Worm (Caenorhabditis elegans) whole organism, L3 larva: ENCODE data around the gene F20C5.7.
"Not testable (repeated sequence)": the region's sequence is repeated elsewhere in the genome, so short reads cannot be mapped to it uniquely, and the experiment has no call there.

Experiments
- ZK546.5 ChIP-seq: sonication (generic microtip); optimal IDR thresholded peaks from 2 replicates; lab custom pipeline; 2017; ENCODE audit warnings: missing biosample characterization, missing genetic modification characterization
- ceh-16 ChIP-seq: sonication (generic microtip); optimal IDR thresholded peaks from 2 replicates; lab custom pipeline; 2017; ENCODE audit warnings: missing biosample characterization, missing genetic modification characterization
- ceh-28 ChIP-seq: fragments of 150-350 bp; optimal IDR thresholded peaks from 2 replicates; lab custom pipeline; 2014; ENCODE audit warnings: missing biosample characterization, missing genetic modification reagents, missing genetic modification characterization
- ceh-82 ChIP-seq: fragments of 150-350 bp; optimal IDR thresholded peaks from 2 replicates; lab custom pipeline; 2014; ENCODE audit warnings: missing biosample characterization, missing genetic modification characterization
- daf-12 ChIP-seq: fragments of 150-350 bp; optimal IDR thresholded peaks from 2 replicates; lab custom pipeline; 2014; ENCODE audit warnings: missing biosample characterization, missing genetic modification reagents, missing genetic modification characterization
- egl-27 ChIP-seq: sonication (generic microtip); optimal IDR thresholded peaks from 4 replicates; lab custom pipeline; 2017; ENCODE audit warnings: missing biosample characterization, missing genetic modification reagents, missing genetic modification characterization
- egl-5 ChIP-seq: fragments of 150-350 bp; optimal IDR thresholded peaks from 2 replicates; lab custom pipeline; 2017; ENCODE audit warnings: missing biosample characterization, missing genetic modification reagents, missing genetic modification characterization, inconsistent platforms
- elt-1 ChIP-seq: fragments of 150-350 bp; optimal IDR thresholded peaks from 2 replicates; lab custom pipeline; 2014; ENCODE audit warnings: missing biosample characterization, missing genetic modification characterization
- elt-2 ChIP-seq: sonication (generic microtip); optimal IDR thresholded peaks from 2 replicates; lab custom pipeline; 2016; ENCODE audit warnings: missing genetic modification reagents, mild to moderate bottlenecking, missing genetic modification characterization, missing compliant biosample characterization
- fkh-10 ChIP-seq: sonication (generic microtip); optimal IDR thresholded peaks from 2 replicates; lab custom pipeline; 2017; ENCODE audit warnings: missing biosample characterization, missing genetic modification reagents, missing genetic modification characterization
- fkh-2 ChIP-seq: fragments of 150-350 bp; optimal IDR thresholded peaks from 2 replicates; lab custom pipeline; 2014; ENCODE audit warnings: missing biosample characterization, missing genetic modification reagents, missing genetic modification characterization
- hmg-11 ChIP-seq: sonication (generic microtip); optimal IDR thresholded peaks from 2 replicates; lab custom pipeline; 2016; ENCODE audit warnings: missing genetic modification characterization, missing compliant biosample characterization
- lsy-12 ChIP-seq: sonication (generic microtip); optimal IDR thresholded peaks from 2 replicates; lab custom pipeline; 2016; ENCODE audit warnings: mild to moderate bottlenecking, missing genetic modification characterization, missing compliant biosample characterization
- mml-1 ChIP-seq: fragments of 150-350 bp; sonication (generic microtip); optimal IDR thresholded peaks from 3 replicates; lab custom pipeline; 2014; ENCODE audit warnings: missing biosample characterization, missing genetic modification characterization
- nfya-1 ChIP-seq: sonication (generic microtip); optimal IDR thresholded peaks from 2 replicates; lab custom pipeline; 2017; ENCODE audit warnings: missing genetic modification characterization, mild to moderate bottlenecking, missing compliant biosample characterization, antibody characterized with exemption, moderate library complexity; ENCODE audit not compliant: insufficient read depth
- nhr-11 ChIP-seq: fragments of 150-350 bp; optimal IDR thresholded peaks from 2 replicates; lab custom pipeline; 2014; ENCODE audit warnings: missing biosample characterization, missing genetic modification characterization
- nhr-12 ChIP-seq: fragments of 150-350 bp; optimal IDR thresholded peaks from 2 replicates; lab custom pipeline; 2014; ENCODE audit warnings: missing biosample characterization, missing genetic modification characterization
- nhr-23 ChIP-seq: fragments of 150-350 bp; optimal IDR thresholded peaks from 2 replicates; lab custom pipeline; 2014; ENCODE audit warnings: missing biosample characterization, missing genetic modification reagents, missing genetic modification characterization
- nhr-28 ChIP-seq: fragments of 150-350 bp; optimal IDR thresholded peaks from 2 replicates; lab custom pipeline; 2014; ENCODE audit warnings: missing biosample characterization, missing genetic modification characterization
- nhr-43 ChIP-seq: sonication (generic microtip); optimal IDR thresholded peaks from 2 replicates; lab custom pipeline; 2016; ENCODE audit warnings: mild to moderate bottlenecking, missing genetic modification characterization, missing compliant biosample characterization; ENCODE audit not compliant: poor library complexity, severe bottlenecking
- nhr-67 ChIP-seq: fragments of 150-350 bp; optimal IDR thresholded peaks from 2 replicates; lab custom pipeline; 2014; ENCODE audit warnings: missing biosample characterization, missing genetic modification characterization
- nhr-76 ChIP-seq: fragments of 150-350 bp; sonication (generic microtip); optimal IDR thresholded peaks from 5 replicates; lab custom pipeline; 2014; ENCODE audit warnings: missing biosample characterization, missing genetic modification characterization
- nhr-77 ChIP-seq: fragments of 150-350 bp; optimal IDR thresholded peaks from 2 replicates; lab custom pipeline; 2014; ENCODE audit warnings: missing biosample characterization, missing genetic modification characterization
- pha-4 ChIP-seq: fragments of 150-350 bp; optimal IDR thresholded peaks from 2 replicates; lab custom pipeline; 2014; ENCODE audit warnings: missing biosample characterization, missing genetic modification reagents, missing genetic modification characterization
- pqm-1 ChIP-seq: fragments of 150-350 bp; optimal IDR thresholded peaks from 2 replicates; lab custom pipeline; 2017; ENCODE audit warnings: missing biosample characterization, missing genetic modification characterization, inconsistent platforms
- sea-2 ChIP-seq: fragments of 150-350 bp; sonication (generic microtip); optimal IDR thresholded peaks from 4 replicates; lab custom pipeline; 2014; ENCODE audit warnings: missing biosample characterization, missing genetic modification reagents, missing genetic modification characterization
- tbx-2 ChIP-seq: sonication (generic microtip); optimal IDR thresholded peaks from 2 replicates; lab custom pipeline; 2016; ENCODE audit warnings: mild to moderate bottlenecking, missing genetic modification characterization, missing compliant biosample characterization
- unc-39 ChIP-seq: sonication (generic microtip); optimal IDR thresholded peaks from 4 replicates; lab custom pipeline; 2017; ENCODE audit warnings: missing biosample characterization, missing genetic modification characterization
- zag-1 ChIP-seq: fragments of 150-350 bp; optimal IDR thresholded peaks from 2 replicates; lab custom pipeline; 2014; ENCODE audit warnings: missing biosample characterization, missing genetic modification characterization
- ztf-4 ChIP-seq: fragments of 150-350 bp; optimal IDR thresholded peaks from 2 replicates; lab custom pipeline; 2014; ENCODE audit warnings: missing biosample characterization, missing genetic modification characterization

Gene F20C5.7

ce11 chrIV:8718153-8718552, 27.3 kb downstream of the F20C5.7 start, which contains the start of gene H23L24.1:
Gene H23L24.1 (plus strand): TSS chrIV:8718453.
- TF ChIP-seq nhr-77 (tag; lab: Kevin White, UChicago), result no peak
- no peak for TF ChIP-seq pha-4
- TF ChIP-seq nhr-43 (tag; lab: Kevin White, UChicago), result no peak
- TF ChIP-seq nhr-28 (tag; lab: Kevin White, UChicago), result no peak
- TF ChIP-seq ceh-28, result no peak
- no peak for TF ChIP-seq ceh-16 (tag; lab: Kevin White, UChicago)
- TF ChIP-seq elt-1 (tag; lab: Kevin White, UChicago), result no peak
- TF ChIP-seq nhr-67 (tag; lab: Kevin White, UChicago), result no peak
- TF ChIP-seq fkh-10, result no peak
- no peak for TF ChIP-seq nhr-11 (tag; lab: Kevin White, UChicago)
- no peak for TF ChIP-seq egl-5 (tag; lab: Kevin White, UChicago)
- no peak for TF ChIP-seq ZK546.5 (tag; lab: Kevin White, UChicago)
- no peak for TF ChIP-seq elt-2 (tag; lab: Kevin White, UChicago)
- no peak for TF ChIP-seq tbx-2 (tag; lab: Kevin White, UChicago)
- no peak for TF ChIP-seq nhr-23
- no peak for TF ChIP-seq mml-1 (tag; lab: Kevin White, UChicago)
- TF ChIP-seq ztf-4 (tag; lab: Kevin White, UChicago), result no peak
- no peak for TF ChIP-seq nhr-76 (tag; lab: Kevin White, UChicago)
- no peak for TF ChIP-seq hmg-11 (tag; lab: Kevin White, UChicago)

- TF ChIP-seq lsy-12, nfya-1, tbx-2 (tag; lab: Kevin White, UChicago): not testable (repeated sequence)
- TF ChIP-seq, all 47 proteins: peak for 0; not testable (repeated sequence) for 47
These were observed 30.5 kb downstream of the F20C5.7 start, which contains the start of the genes parg-2 and ipla-5 for ce11 chrIV:8715032-8715431. Gene parg-2 (minus strand): TSS chrIV:8715132. Gene ipla-5 (plus strand): TSS chrIV:8715247.

- TF ChIP-seq fkh-2 (tag; lab: Kevin White, UChicago), result no peak
- TF ChIP-seq nhr-77 (tag; lab: Kevin White, UChicago), result no peak
- no peak for TF ChIP-seq zag-1 (tag; lab: Kevin White, UChicago)
- no peak for TF ChIP-seq unc-39
- TF ChIP-seq daf-12, result no peak
- no peak for TF ChIP-seq ceh-28
- no peak for TF ChIP-seq tbx-2 (tag; lab: Kevin White, UChicago)
- TF ChIP-seq, all 47 proteins: peak for 0
These were observed 37.4 kb downstream of the F20C5.7 start for ce11 chrIV:8708046-8708445.

ce11 chrIV:8705504-8705903, 40.0 kb downstream of the F20C5.7 start, which contains the start of gene H23L24.4:
Gene H23L24.4 (minus strand): TSS chrIV:8705604.
- TF ChIP-seq fkh-10 (no peak), ceh-82 (tag; lab: Kevin White, UChicago) (no peak), zag-1 (tag; lab: Kevin White, UChicago) (no peak), nhr-12 (no peak)

- TF ChIP-seq daf-12 (no peak), pqm-1 (tag; lab: Kevin White, UChicago) (no peak), nhr-67 (tag; lab: Kevin White, UChicago) (no peak), sea-2 (no peak), mml-1 (tag; lab: Kevin White, UChicago) (no peak), ceh-28 (no peak), egl-27 (tag; lab: Kevin White, UChicago) (no peak)
These were observed 48.1 kb downstream of the F20C5.7 start, which contains the start of gene ttll-11 for ce11 chrIV:8697436-8697835. Gene ttll-11 (plus strand): TSS chrIV:8697736.
